Worm (Caenorhabditis elegans) whole organism, young adult: ENCODE results near the gene T01E8.8.

Source experiments
- D2030.7 ChIP-seq: fragments of 200-800 bp; sonication (Bioruptor generic); IDR thresholded peaks from 2 replicates; pipeline ENCODE4 v1.3.6; 2022; ENCODE audit warnings: missing genetic modification reagents, missing genetic modification characterization, missing compliant biosample characterization
- ceh-58 ChIP-seq: fragments of 200-800 bp; sonication (Bioruptor generic); IDR thresholded peaks from 2 replicates; pipeline ENCODE4 v1.3.6; 2022; ENCODE audit warnings: missing genetic modification characterization, missing compliant biosample characterization
- gei-17 ChIP-seq: fragments of 200-800 bp; sonication (Bioruptor generic); optimal IDR thresholded peaks from 2 replicates; lab custom pipeline; 2018; ENCODE audit warnings: mild to moderate bottlenecking, missing genetic modification characterization, missing compliant biosample characterization
- lin-40 ChIP-seq: sonication (generic microtip); optimal IDR thresholded peaks from 2 replicates; lab custom pipeline; 2016; ENCODE audit warnings: missing genetic modification characterization, mild to moderate bottlenecking, missing compliant biosample characterization, missing genotype, missing genetic modification reagents
- mcd-1 ChIP-seq: fragments of 200-800 bp; sonication (Bioruptor generic); IDR thresholded peaks from 2 replicates; pipeline ENCODE4 v1.3.6; 2022; ENCODE audit warnings: missing genetic modification reagents, missing genetic modification characterization, missing compliant biosample characterization
- nhr-80 ChIP-seq: sonication (generic microtip); optimal IDR thresholded peaks from 2 replicates; lab custom pipeline; 2016; ENCODE audit warnings: missing genetic modification characterization, missing compliant biosample characterization
- sdz-38 ChIP-seq: sonication (generic microtip); optimal IDR thresholded peaks from 2 replicates; lab custom pipeline; 2016; ENCODE audit warnings: missing genotype, missing genetic modification characterization, missing compliant biosample characterization
- ztf-6 ChIP-seq: fragments of 200-800 bp; sonication (Bioruptor generic); IDR thresholded peaks from 2 replicates; pipeline ENCODE4 v1.3.6; 2022; ENCODE audit warnings: missing genetic modification reagents, missing genetic modification characterization, missing compliant biosample characterization

ce11 chrII:10242294-10242693 lies 11.2 kb downstream of the T01E8.8 start, which contains the start of gene mrps-14:
- TF ChIP-seq gei-17 (GFP tag; lab: Kevin White, UChicago) (no peak), ztf-6 (GFP tag; lab: Robert Waterston, UW) (no peak), D2030.7 (GFP tag; lab: Robert Waterston, UW) (no peak), sdz-38 (tag; lab: Kevin White, UChicago) (no peak), mcd-1 (GFP tag; lab: Robert Waterston, UW) (no peak), ceh-58 (no peak), lin-40 (tag; lab: Kevin White, UChicago) (no peak), nhr-80 (no peak)
